Worm (Caenorhabditis elegans): ENCODE measurements around the gene utx-1.
"Not testable (repeated sequence)": the region's sequence is repeated elsewhere in the genome, so short reads cannot be mapped to it uniquely, and the experiment has no call there.

The utx-1 gene

ce11 chrX:8520402-8520801, 36.5 kb upstream of the utx-1 start, which contains the start of gene H03E18.2:
Gene H03E18.2, minus strand, starts transcription at chrX:8520502.
- TF ChIP-seq lin-13 (tag; optimal IDR thresholded peaks at IDR 0.05) (no peak), sptf-1 (tag; optimal IDR thresholded peaks at IDR 0.05) (no peak), mls-2 (tag; optimal IDR thresholded peaks at IDR 0.05) (no peak), mab-5 (tag; optimal IDR thresholded peaks at IDR 0.05) (no peak), ham-2 (GFP tag; optimal IDR thresholded peaks at IDR 0.05) (no peak), lin-32 (GFP tag; optimal IDR thresholded peaks at IDR 0.05) (no peak), unc-39 (tag; optimal IDR thresholded peaks at IDR 0.05) (no peak), blmp-1 (tag; optimal IDR thresholded peaks at IDR 0.05) (no peak), ces-1 (GFP tag; optimal IDR thresholded peaks at IDR 0.05) (no peak), unc-120 (tag; optimal IDR thresholded peaks at IDR 0.05; ENCODE audit: poor library complexity, severe bottlenecking) (no peak), drap-1 (GFP tag; optimal IDR thresholded peaks at IDR 0.05) (no peak)

ce11 chrX:8521614-8522013, 35.3 kb upstream of the utx-1 start, which contains the start of gene C03G5.14:
Gene C03G5.14, plus strand, starts transcription at chrX:8521914.
- TF ChIP-seq ceh-43 (GFP tag; optimal IDR thresholded peaks at IDR 0.05) (no peak), nhr-237 (tag; optimal IDR thresholded peaks at IDR 0.05) (no peak), lsy-2 (tag; optimal IDR thresholded peaks at IDR 0.05) (no peak)

DNA sequence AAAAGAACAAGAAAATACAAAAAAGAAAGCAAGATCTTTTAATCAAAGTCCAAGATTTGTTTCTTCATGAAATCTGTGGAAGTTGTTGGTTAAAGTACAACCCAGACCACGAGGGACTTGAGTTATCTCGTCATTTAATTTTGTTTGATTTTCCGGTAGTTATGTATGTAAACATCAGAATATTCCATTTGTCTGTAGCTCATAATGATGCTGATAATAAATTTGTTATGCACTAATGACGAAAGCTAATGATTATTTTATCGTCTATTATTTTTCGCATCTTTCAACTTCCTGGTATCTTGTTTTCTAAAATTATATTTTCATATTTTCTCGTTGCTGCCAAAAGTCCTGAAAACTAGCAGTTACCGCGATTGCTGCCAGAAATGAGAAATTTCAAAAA, 33.9 kb upstream of the utx-1 start:
- TF ChIP-seq ztf-11 (tag; optimal IDR thresholded peaks at IDR 0.05) (no peak), cnd-1 (tag; optimal IDR thresholded peaks at IDR 0.05) (no peak), elt-1 (tag; optimal IDR thresholded peaks at IDR 0.05; ENCODE audit: borderline replicate concordance, insufficient read depth) (no peak), ham-2 (GFP tag; optimal IDR thresholded peaks at IDR 0.05) (no peak), tbx-8 (GFP tag; optimal IDR thresholded peaks at IDR 0.05) (no peak), nhr-2 (tag; optimal IDR thresholded peaks at IDR 0.05) (no peak), M03D4.4 (tag; optimal IDR thresholded peaks at IDR 0.05) (no peak), sptf-1 (tag; optimal IDR thresholded peaks at IDR 0.05) (no peak), lsy-2 (tag; optimal IDR thresholded peaks at IDR 0.05) (no peak), nhr-28 (tag; optimal IDR thresholded peaks at IDR 0.05) (no peak), unc-120 (tag; optimal IDR thresholded peaks at IDR 0.05; ENCODE audit: poor library complexity, severe bottlenecking) (no peak), bed-3 (GFP tag; optimal IDR thresholded peaks at IDR 0.05) (no peak), nhr-237 (tag; optimal IDR thresholded peaks at IDR 0.05) (no peak), pha-4 (tag; optimal IDR thresholded peaks at IDR 0.05) (no peak), lin-32 (GFP tag; optimal IDR thresholded peaks at IDR 0.05) (no peak), lin-13 (tag; optimal IDR thresholded peaks at IDR 0.05) (no peak), elt-3 (tag; optimal IDR thresholded peaks at IDR 0.05) (no peak), nhr-76 (tag; optimal IDR thresholded peaks at IDR 0.05) (no peak), unc-39 (tag; optimal IDR thresholded peaks at IDR 0.05) (no peak)

- TF ChIP-seq nhr-76 (tag; optimal IDR thresholded peaks at IDR 0.05) (no peak), pha-4 (tag; optimal IDR thresholded peaks at IDR 0.05) (no peak), lsy-2 (tag; optimal IDR thresholded peaks at IDR 0.05) (no peak), tbx-8 (GFP tag; optimal IDR thresholded peaks at IDR 0.05) (no peak), lin-13 (tag; optimal IDR thresholded peaks at IDR 0.05) (no peak), elt-1 (tag; optimal IDR thresholded peaks at IDR 0.05; ENCODE audit: borderline replicate concordance, insufficient read depth) (no peak), ceh-39 (tag; optimal IDR thresholded peaks at IDR 0.05) (no peak)
Observed at ce11 chrX:8527950-8528349, 29.0 kb upstream of the utx-1 start, which contains the start of gene flp-5. Gene flp-5, plus strand, starts transcription at chrX:8528250.

ce11 chrX:8535006-8535405, 21.9 kb upstream of the utx-1 start, which contains the start of gene nspc-1:
Gene nspc-1, minus strand, starts transcription at chrX:8535106.
- not testable (repeated sequence) for TF ChIP-seq lin-13 (tag; optimal IDR thresholded peaks at IDR 0.05); lin-32 (GFP tag; optimal IDR thresholded peaks at IDR 0.05); flh-1 (GFP tag; optimal IDR thresholded peaks at IDR 0.05)

DNA sequence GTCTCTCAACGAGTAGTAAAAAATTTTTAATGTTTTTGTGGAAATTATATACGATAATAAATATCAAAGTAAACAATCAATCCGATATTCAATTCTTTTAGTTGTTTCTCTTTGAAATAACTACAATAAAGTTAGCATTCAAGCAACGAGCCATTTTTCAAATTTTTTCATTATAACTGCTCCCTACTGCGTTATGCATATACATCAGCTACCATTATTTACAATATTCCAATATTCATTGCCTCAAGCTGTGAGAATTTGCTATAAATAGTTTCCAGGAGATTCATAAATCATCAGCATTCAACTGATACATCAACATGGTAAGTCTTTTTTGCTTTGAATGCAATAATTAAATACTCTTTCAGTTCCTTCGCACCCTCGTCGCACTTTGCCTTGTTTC, 20.2 kb upstream of the utx-1 start, which contains the start of gene nspc-3:
nspc-3 (plus strand) TSS at position 301 of the 400 bp plus-strand sequence.
- TF ChIP-seq blmp-1 (tag; optimal IDR thresholded peaks at IDR 0.05) (no peak), ceh-43 (GFP tag; optimal IDR thresholded peaks at IDR 0.05) (no peak), drap-1 (GFP tag; optimal IDR thresholded peaks at IDR 0.05) (no peak), lin-32 (GFP tag; optimal IDR thresholded peaks at IDR 0.05) (no peak), M03D4.4 (tag; optimal IDR thresholded peaks at IDR 0.05) (no peak), ham-2 (GFP tag; optimal IDR thresholded peaks at IDR 0.05) (no peak), sptf-1 (tag; optimal IDR thresholded peaks at IDR 0.05) (no peak), nhr-237 (tag; optimal IDR thresholded peaks at IDR 0.05) (no peak), mab-5 (tag; optimal IDR thresholded peaks at IDR 0.05) (no peak), mls-2 (tag; optimal IDR thresholded peaks at IDR 0.05) (no peak), bed-3 (GFP tag; optimal IDR thresholded peaks at IDR 0.05) (no peak), flh-1 (GFP tag; optimal IDR thresholded peaks at IDR 0.05) (no peak), sem-2 (GFP tag; optimal IDR thresholded peaks at IDR 0.05) (no peak), mep-1 (tag; optimal IDR thresholded peaks at IDR 0.05) (no peak), unc-39 (tag; optimal IDR thresholded peaks at IDR 0.05) (no peak), ces-1 (GFP tag; optimal IDR thresholded peaks at IDR 0.05) (no peak)

All from whole organism, mixed stage, embryonic.